Fruit fly (Drosophila melanogaster) whole organism, embryonic: ENCODE data around the gene CG44838.

Experiments used
- Atf3 ChIP-seq: fragments of 200-800 bp; sonication (Bioruptor generic); optimal IDR thresholded peaks from 3 replicates; lab custom pipeline; 2016; ENCODE audit warnings: missing biosample characterization, missing genetic modification characterization
- Awh ChIP-seq: fragments of 200-800 bp; sonication (Bioruptor generic); IDR thresholded peaks from 2 replicates; pipeline ENCODE4, ENCODE4 v1.3.6; 2022; ENCODE audit warnings: missing biosample characterization, missing genetic modification characterization
- BtbVII ChIP-seq: fragments of 200-800 bp; sonication (Bioruptor generic); optimal IDR thresholded peaks from 3 replicates; lab custom pipeline; 2017; ENCODE audit warnings: missing biosample characterization, mild to moderate bottlenecking, missing genetic modification characterization
- CG10209 ChIP-seq: fragments of 200-800 bp; sonication (Bioruptor generic); optimal IDR thresholded peaks from 3 replicates; lab custom pipeline; 2017; ENCODE audit warnings: missing biosample characterization, mild to moderate bottlenecking, missing genetic modification characterization, missing genetic modification reagents
- CG10366 ChIP-seq: fragments of 200-800 bp; sonication (Bioruptor generic); IDR thresholded peaks from 2 replicates; pipeline ENCODE4 v1.3.6; 2022; ENCODE audit warnings: missing biosample characterization, missing genetic modification characterization
- CG10462 ChIP-seq: fragments of 200-800 bp; sonication (Bioruptor generic); optimal IDR thresholded peaks from 2 replicates; lab custom pipeline; 2016; ENCODE audit warnings: missing biosample characterization, missing genetic modification characterization
- CG11560 ChIP-seq: fragments of 200-800 bp; sonication (Bioruptor generic); IDR thresholded peaks from 3 replicates; pipeline ENCODE4 v1.3.6; 2022; ENCODE audit warnings: missing biosample characterization, missing genetic modification characterization
- CG12769 ChIP-seq: fragments of 200-800 bp; sonication (Bioruptor generic); optimal IDR thresholded peaks from 2 replicates; lab custom pipeline; 2019; ENCODE audit warnings: missing biosample characterization, mild to moderate bottlenecking, missing genetic modification characterization, moderate library complexity
- CG13123 ChIP-seq: fragments of 200-800 bp; sonication (Bioruptor generic); optimal IDR thresholded peaks from 2 replicates; lab custom pipeline; 2016; ENCODE audit warnings: missing biosample characterization, missing genetic modification characterization
- CG14441 ChIP-seq: fragments of 200-800 bp; sonication (Bioruptor generic); IDR thresholded peaks from 2 replicates; pipeline ENCODE4 v1.3.6; 2022; ENCODE audit warnings: missing biosample characterization, missing genetic modification characterization
- CG15479 ChIP-seq: fragments of 200-800 bp; sonication (Bioruptor generic); optimal IDR thresholded peaks from 3 replicates; lab custom pipeline; 2019; ENCODE audit warnings: missing biosample characterization, mild to moderate bottlenecking, missing genetic modification characterization, moderate library complexity
- CG18011 ChIP-seq: fragments of 200-800 bp; sonication (Bioruptor generic); optimal IDR thresholded peaks from 2 replicates; lab custom pipeline; 2017; ENCODE audit warnings: missing biosample characterization, missing genetic modification characterization, mild to moderate bottlenecking, moderate library complexity, missing genotype
- CG2199 ChIP-seq: fragments of 200-800 bp; sonication (Bioruptor generic); IDR thresholded peaks from 3 replicates; pipeline ENCODE4 v1.3.6; 2022; ENCODE audit warnings: missing biosample characterization, missing genetic modification characterization
- CG31388 ChIP-seq: fragments of 200-800 bp; sonication (Bioruptor generic); optimal IDR thresholded peaks from 2 replicates; lab custom pipeline; 2016; ENCODE audit warnings: missing biosample characterization, missing genetic modification characterization
- CG32532 ChIP-seq: fragments of 200-800 bp; sonication (Bioruptor generic); IDR thresholded peaks from 2 replicates; pipeline ENCODE4 v1.3.6; 2022; ENCODE audit warnings: missing biosample characterization, missing genetic modification characterization
- CG6272 ChIP-seq: fragments of 200-800 bp; sonication (Bioruptor generic); IDR thresholded peaks from 2 replicates; pipeline ENCODE4 v1.3.6; 2022; ENCODE audit warnings: missing biosample characterization, missing genetic modification characterization
- Deaf1 ChIP-seq: fragments of 200-800 bp; optimal IDR thresholded peaks from 3 replicates; lab custom pipeline; 2019; ENCODE audit warnings: missing biosample characterization, mild to moderate bottlenecking, missing genetic modification characterization, moderate library complexity
- H2.0 ChIP-seq: fragments of 200-800 bp; sonication (Bioruptor generic); IDR thresholded peaks from 2 replicates; pipeline ENCODE4 v1.3.6; 2022; ENCODE audit warnings: missing biosample characterization, missing genetic modification characterization
- Hr39 ChIP-seq: fragments of >200 bp; optimal IDR thresholded peaks from 2 replicates; lab custom pipeline; 2017
- Hsf ChIP-seq: fragments of 200-800 bp; sonication (Bioruptor generic); optimal IDR thresholded peaks from 3 replicates; lab custom pipeline; 2016; ENCODE audit warnings: missing biosample characterization, missing genetic modification characterization
- Jarid2 ChIP-seq: fragments of 200-800 bp; sonication (Bioruptor generic); optimal IDR thresholded peaks from 3 replicates; lab custom pipeline; 2017; ENCODE audit warnings: mild to moderate bottlenecking, missing biosample characterization, missing genetic modification reagents, missing genetic modification characterization
- Lhr ChIP-seq: fragments of 200-800 bp; sonication (Bioruptor generic); optimal IDR thresholded peaks from 3 replicates; lab custom pipeline; 2017; ENCODE audit warnings: mild to moderate bottlenecking, missing biosample characterization, missing genetic modification reagents, missing genetic modification characterization
- NC2β ChIP-seq: fragments of 200-800 bp; sonication (Bioruptor generic); optimal IDR thresholded peaks from 2 replicates; lab custom pipeline; 2016; ENCODE audit warnings: missing biosample characterization, missing genetic modification characterization
- Oli ChIP-seq: fragments of 200-800 bp; sonication (Bioruptor generic); optimal IDR thresholded peaks from 2 replicates; lab custom pipeline; 2018; ENCODE audit warnings: missing biosample characterization, mild to moderate bottlenecking, missing genetic modification characterization, moderate library complexity
- Side ChIP-seq: fragments of 200-800 bp; sonication (Bioruptor generic); optimal IDR thresholded peaks from 2 replicates; lab custom pipeline; 2016; ENCODE audit warnings: missing biosample characterization, missing genetic modification characterization
- Tbp ChIP-seq: fragments of >200 bp; optimal IDR thresholded peaks from 2 replicates; lab custom pipeline; 2018; ENCODE audit warnings: missing biosample characterization, missing genetic modification characterization
- Trl ChIP-seq, 3 experiments: fragments of >200 bp in 2 of 3; fragments of 200-800 bp in 1 of 3; sonication (Bioruptor generic) in 1 of 3; optimal IDR thresholded peaks; 2 replicates in 1 of 3; 3 replicates in 2 of 3; lab custom pipeline; 2016 to 2017; ENCODE audit warnings: missing biosample characterization in 1 of 3, missing genetic modification characterization in 1 of 3
- Xrp1 ChIP-seq: fragments of 200-800 bp; sonication (Bioruptor generic); IDR thresholded peaks from 2 replicates; pipeline ENCODE4 v1.3.6; 2022; ENCODE audit warnings: missing biosample characterization, missing genetic modification characterization
- ap ChIP-seq: fragments of 200-800 bp; sonication (Bioruptor generic); IDR thresholded peaks from 2 replicates; pipeline ENCODE4 v1.3.6; 2022; ENCODE audit warnings: missing biosample characterization, missing genetic modification characterization
- ato ChIP-seq: fragments of 200-800 bp; sonication (Bioruptor generic); IDR thresholded peaks from 2 replicates; pipeline ENCODE4 v1.3.6; 2022; ENCODE audit warnings: missing biosample characterization, missing genetic modification characterization; ENCODE audit not compliant: partially characterized antibody
- bsh ChIP-seq, 2 experiments: fragments of 200-800 bp; sonication (Bioruptor generic); optimal IDR thresholded peaks; 2 replicates each; lab custom pipeline; 2017 to 2018; ENCODE audit warnings: mild to moderate bottlenecking in 2 of 2, missing biosample characterization in 2 of 2, missing genetic modification characterization in 2 of 2, moderate library complexity in 1 of 2
- caup ChIP-seq: fragments of 200-800 bp; sonication (Bioruptor generic); optimal IDR thresholded peaks from 3 replicates; lab custom pipeline; 2017; ENCODE audit warnings: missing biosample characterization, mild to moderate bottlenecking, missing genetic modification characterization, moderate library complexity; ENCODE audit not compliant: severe bottlenecking
- crp ChIP-seq, 2 experiments: fragments of 200-800 bp; sonication (Bioruptor generic); optimal IDR thresholded peaks; 2 replicates in 1 of 2; 3 replicates in 1 of 2; lab custom pipeline; 2017; ENCODE audit warnings: missing biosample characterization in 2 of 2, missing genetic modification characterization in 2 of 2, mild to moderate bottlenecking in 1 of 2, moderate library complexity in 1 of 2
- da ChIP-seq: fragments of 200-800 bp; sonication (Bioruptor generic); optimal IDR thresholded peaks from 2 replicates; lab custom pipeline; 2016; ENCODE audit warnings: missing biosample characterization, missing genetic modification characterization
- dimm ChIP-seq: fragments of 200-800 bp; sonication (Bioruptor generic); IDR thresholded peaks from 2 replicates; pipeline ENCODE4 v1.3.6; 2022; ENCODE audit warnings: missing biosample characterization, missing genetic modification characterization
- en ChIP-seq: fragments of 200-800 bp; sonication (Bioruptor generic); optimal IDR thresholded peaks from 2 replicates; lab custom pipeline; 2016; ENCODE audit warnings: missing biosample characterization, missing genetic modification characterization
- fd96Cb ChIP-seq: fragments of 200-800 bp; sonication (Bioruptor generic); optimal IDR thresholded peaks from 2 replicates; lab custom pipeline; 2018; ENCODE audit warnings: missing biosample characterization, mild to moderate bottlenecking, missing genetic modification characterization, moderate library complexity
- gcm ChIP-seq: fragments of 200-800 bp; sonication (Bioruptor generic); optimal IDR thresholded peaks from 2 replicates; lab custom pipeline; 2019; ENCODE audit warnings: missing biosample characterization, mild to moderate bottlenecking, missing genetic modification characterization, moderate library complexity
- hth ChIP-seq: fragments of >200 bp; optimal IDR thresholded peaks from 2 replicates; lab custom pipeline; 2017; ENCODE audit warnings: inconsistent platforms
- lov ChIP-seq, 2 experiments: fragments of 200-800 bp in 1 of 2; fragments of >200 bp in 1 of 2; sonication (Bioruptor generic) in 1 of 2; IDR thresholded peaks in 1 of 2; optimal IDR thresholded peaks in 1 of 2; 2 replicates in 1 of 2; 3 replicates in 1 of 2; pipeline versions ENCODE4 v1.3.6 to Lab custom; 2017 to 2022; ENCODE audit warnings: missing biosample characterization in 1 of 2, missing genetic modification characterization in 1 of 2
- phol ChIP-seq: fragments of 200-800 bp; sonication (Bioruptor generic); optimal IDR thresholded peaks from 3 replicates; lab custom pipeline; 2018; ENCODE audit warnings: missing biosample characterization, mild to moderate bottlenecking, missing genetic modification characterization, moderate library complexity
- pros ChIP-seq: fragments of 200-800 bp; sonication (Bioruptor generic); optimal IDR thresholded peaks from 3 replicates; lab custom pipeline; 2019; ENCODE audit warnings: missing biosample characterization, mild to moderate bottlenecking, missing genetic modification characterization, moderate library complexity
- ranshi ChIP-seq: fragments of 200-800 bp; sonication (Bioruptor generic); IDR thresholded peaks from 2 replicates; pipeline ENCODE4 v1.3.6; 2022; ENCODE audit warnings: missing biosample characterization, missing genetic modification characterization
- sd ChIP-seq: fragments of 200-800 bp; sonication (Bioruptor generic); optimal IDR thresholded peaks from 3 replicates; lab custom pipeline; 2018; ENCODE audit warnings: missing biosample characterization, mild to moderate bottlenecking, missing genetic modification characterization, moderate library complexity
- sr ChIP-seq: fragments of 200-800 bp; sonication (Bioruptor generic); IDR thresholded peaks from 3 replicates; pipeline ENCODE4 v1.3.6; 2022; ENCODE audit warnings: missing biosample characterization, missing genetic modification characterization
- stwl ChIP-seq: fragments of 200-800 bp; sonication (Bioruptor generic); optimal IDR thresholded peaks from 3 replicates; lab custom pipeline; 2018; ENCODE audit warnings: missing biosample characterization, mild to moderate bottlenecking, missing genetic modification characterization, moderate library complexity
- tio ChIP-seq: fragments of 200-800 bp; sonication (Bioruptor generic); optimal IDR thresholded peaks from 2 replicates; lab custom pipeline; 2017; ENCODE audit warnings: missing biosample characterization, missing genetic modification characterization, inconsistent platforms
- ttk ChIP-seq: fragments of 200-800 bp; sonication (Bioruptor generic); IDR thresholded peaks from 2 replicates; pipeline ENCODE4 v2.1.2; 2022; ENCODE audit warnings: missing biosample characterization, missing genetic modification characterization
- z ChIP-seq: fragments of 200-800 bp; sonication (Bioruptor generic); IDR thresholded peaks from 3 replicates; pipeline ENCODE4 v1.3.6; 2022; ENCODE audit warnings: missing biosample characterization, missing genetic modification characterization
- zen2 ChIP-seq: fragments of 200-800 bp; sonication (Bioruptor generic); IDR thresholded peaks from 3 replicates; pipeline ENCODE4 v1.3.6; 2022; ENCODE audit warnings: missing biosample characterization, missing genetic modification characterization; ENCODE audit not compliant: partially characterized antibody

Gene CG44838

dm6 chr3L:9419328-9419727, 41.5 kb upstream of the CG44838 start (continued):
- no peak for TF ChIP-seq CG10462 (GFP tag; lab: Kevin White, UChicago)
- TF ChIP-seq CG6272 = no peak
- TF ChIP-seq Lhr (GFP tag; lab: Kevin White, UChicago) = no peak
- no peak for TF ChIP-seq Jarid2 (GFP tag; lab: Kevin White, UChicago)
- no peak for TF ChIP-seq ato
- 0 out of 2 replicates have a peak, but pooled peaks have one; percentile 35 for TF ChIP-seq ap (GFP tag; lab: Robert Waterston, UW)
- no peak for TF ChIP-seq fd96Cb (tag; lab: Kevin White, UChicago)
- TF ChIP-seq CG13123 (GFP tag; lab: Kevin White, UChicago) = no peak
- no peak for TF ChIP-seq pros (GFP tag; lab: Kevin White, UChicago)
- 0 out of 3 replicates have a peak, but pooled peaks have one; percentile 25 for TF ChIP-seq sr (GFP tag; lab: Robert Waterston, UW)
- no peak for TF ChIP-seq da (GFP tag; lab: Kevin White, UChicago)
- no peak for TF ChIP-seq Hr39 (lab: Kevin White, UChicago)
- TF ChIP-seq ttk = 0 out of 2 replicates have a peak, but pooled peaks have one; percentile 5
- TF ChIP-seq sd = no peak
- no peak for TF ChIP-seq crp (GFP tag; optimal IDR thresholded peaks at IDR 0.05; lab: Kevin White, UChicago)
- TF ChIP-seq stwl (tag; lab: Kevin White, UChicago) = no peak
- no peak for TF ChIP-seq gcm (GFP tag; lab: Kevin White, UChicago)
- no peak for TF ChIP-seq hth (lab: Kevin White, UChicago)
- no peak for TF ChIP-seq phol (tag; lab: Kevin White, UChicago)
- no peak for TF ChIP-seq bsh (GFP tag; optimal IDR thresholded peaks at IDR 0.05; lab: Kevin White, UChicago)
- no peak for TF ChIP-seq Deaf1
- no peak for TF ChIP-seq CG11560 (tag; lab: Robert Waterston, UW)
- TF ChIP-seq z (GFP tag; lab: Robert Waterston, UW) = no peak
- no peak for TF ChIP-seq Atf3 (GFP tag; lab: Kevin White, UChicago)
- TF ChIP-seq Oli (tag; lab: Kevin White, UChicago) = no peak
- TF ChIP-seq Awh = peak; percentile 56; the same call in 1 of the 2 replicates
- TF ChIP-seq NC2β = no peak
- no peak for TF ChIP-seq CG15479 (GFP tag; lab: Kevin White, UChicago)
- no peak for TF ChIP-seq caup (GFP tag; lab: Kevin White, UChicago)
- no peak for TF ChIP-seq Hsf (GFP tag; lab: Kevin White, UChicago)
- TF ChIP-seq tio (GFP tag; lab: Kevin White, UChicago) = no peak
- TF ChIP-seq CG10209 = no peak
- no peak for TF ChIP-seq CG18011 (GFP tag; lab: Kevin White, UChicago)
- TF ChIP-seq CG14441 (GFP tag; lab: Robert Waterston, UW) = peak; percentile 40
- no peak for TF ChIP-seq en (GFP tag; lab: Kevin White, UChicago)
- no peak for TF ChIP-seq Side (GFP tag; lab: Kevin White, UChicago)
- no peak for TF ChIP-seq CG12769 (tag; lab: Kevin White, UChicago)
- TF ChIP-seq dimm (GFP tag; lab: Robert Waterston, UW) = no peak
- no peak for TF ChIP-seq zen2
- peak; percentile 54 for TF ChIP-seq CG10366
- TF ChIP-seq Trl (optimal IDR thresholded peaks at IDR 0.05; lab: Kevin White, UChicago) = no peak
- TF ChIP-seq Trl (GFP tag; optimal IDR thresholded peaks at IDR 0.05; lab: Kevin White, UChicago) = no peak
- no peak for TF ChIP-seq lov (optimal IDR thresholded peaks at IDR 0.05; lab: Kevin White, UChicago)
- no peak for TF ChIP-seq lov (GFP tag; IDR thresholded peaks at IDR 0.05; lab: Robert Waterston, UW)
- TF ChIP-seq CG31388 = no peak
- TF ChIP-seq CG32532 (GFP tag; lab: Robert Waterston, UW) = 0 out of 2 replicates have a peak, but pooled peaks have one; percentile 9
- peak; percentile 14; the same call in 1 of the 2 replicates for TF ChIP-seq Xrp1 (GFP tag; lab: Robert Waterston, UW)
- TF ChIP-seq H2.0 (GFP tag; lab: Robert Waterston, UW) = no peak
- 0 out of 3 replicates have a peak, but pooled peaks have one; percentile 33 for TF ChIP-seq CG2199 (GFP tag; lab: Robert Waterston, UW)
- no peak for TF ChIP-seq Tbp (GFP tag; lab: Kevin White, UChicago)
- TF ChIP-seq ranshi (GFP tag; lab: Robert Waterston, UW) = 0 out of 2 replicates have a peak, but pooled peaks have one; percentile 16
- no peak for TF ChIP-seq BtbVII
